Worm (Caenorhabditis elegans) whole organism, L4/young adult: Measurements from ENCODE around the gene F35H10.10.
"Not testable (repeated sequence)": the region's sequence is repeated elsewhere in the genome, so short reads cannot be mapped to it uniquely, and the experiment has no call there.

Experiments
- W03F9.2 ChIP-seq: fragments of 150-350 bp; optimal IDR thresholded peaks from 2 replicates; lab custom pipeline; 2014; ENCODE audit warnings: missing biosample characterization, missing genetic modification characterization
- dao-5 ChIP-seq: sonication (generic microtip); optimal IDR thresholded peaks from 2 replicates; lab custom pipeline; 2016; ENCODE audit warnings: missing genotype, missing genetic modification characterization, moderate library complexity, missing compliant biosample characterization
- him-1 ChIP-seq: sonication (generic microtip); optimal IDR thresholded peaks from 2 replicates; lab custom pipeline; 2016; ENCODE audit warnings: missing genotype, missing genetic modification reagents, missing genetic modification characterization, missing compliant biosample characterization

F35H10.10 gene

DNA sequence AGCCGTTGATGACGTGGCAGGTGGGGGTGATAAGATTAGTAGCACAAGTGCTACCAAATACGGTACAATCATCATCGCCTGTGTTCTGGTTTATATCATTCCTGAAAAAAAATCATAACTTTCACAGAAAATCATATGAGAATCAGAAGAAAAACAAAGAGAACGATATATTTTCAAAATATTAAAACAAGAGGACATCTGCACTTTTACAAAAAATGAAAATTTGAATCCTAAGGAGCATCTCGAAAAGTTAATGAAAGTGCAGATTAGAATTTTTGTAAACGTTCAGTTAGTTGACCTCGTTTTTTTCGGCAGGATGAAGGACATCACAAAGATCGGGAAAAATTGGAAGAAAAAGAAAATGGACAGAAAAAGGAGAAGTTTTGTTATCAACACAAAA, at the start of gene F35H10.10:
Gene F35H10.10, minus strand, starts transcription at position 101 of the 400 bp plus-strand sequence.
- TF ChIP-seq him-1: no peak
- TF ChIP-seq dao-5: no peak
- TF ChIP-seq W03F9.2 (tag; lab: Kevin White, UChicago): no peak

DNA sequence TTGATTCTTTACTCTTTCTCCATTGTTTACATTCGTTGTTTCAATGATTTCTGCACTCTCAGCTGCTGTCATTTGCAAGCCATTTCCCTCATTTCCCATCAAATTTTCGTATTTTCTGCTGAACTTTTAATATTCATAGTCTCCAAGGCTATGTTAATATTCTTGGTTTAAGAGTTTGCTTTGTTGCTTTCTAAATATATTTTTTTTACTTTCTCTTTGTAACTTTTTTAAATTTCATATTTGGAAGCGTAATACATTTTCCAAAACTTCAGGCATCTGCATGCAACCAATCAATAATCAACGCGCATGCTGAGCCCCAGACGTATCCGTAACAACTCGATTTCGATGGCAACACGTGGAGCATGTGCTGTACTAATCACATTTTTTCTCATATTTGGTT, 48.1 kb upstream of the F35H10.10 start, which contains the start of gene sqv-1:
Gene sqv-1, plus strand, starts transcription at position 301 of the 400 bp plus-strand sequence.
- TF ChIP-seq dao-5 (no peak), W03F9.2 (tag; lab: Kevin White, UChicago) (no peak), him-1 (no peak)

DNA sequence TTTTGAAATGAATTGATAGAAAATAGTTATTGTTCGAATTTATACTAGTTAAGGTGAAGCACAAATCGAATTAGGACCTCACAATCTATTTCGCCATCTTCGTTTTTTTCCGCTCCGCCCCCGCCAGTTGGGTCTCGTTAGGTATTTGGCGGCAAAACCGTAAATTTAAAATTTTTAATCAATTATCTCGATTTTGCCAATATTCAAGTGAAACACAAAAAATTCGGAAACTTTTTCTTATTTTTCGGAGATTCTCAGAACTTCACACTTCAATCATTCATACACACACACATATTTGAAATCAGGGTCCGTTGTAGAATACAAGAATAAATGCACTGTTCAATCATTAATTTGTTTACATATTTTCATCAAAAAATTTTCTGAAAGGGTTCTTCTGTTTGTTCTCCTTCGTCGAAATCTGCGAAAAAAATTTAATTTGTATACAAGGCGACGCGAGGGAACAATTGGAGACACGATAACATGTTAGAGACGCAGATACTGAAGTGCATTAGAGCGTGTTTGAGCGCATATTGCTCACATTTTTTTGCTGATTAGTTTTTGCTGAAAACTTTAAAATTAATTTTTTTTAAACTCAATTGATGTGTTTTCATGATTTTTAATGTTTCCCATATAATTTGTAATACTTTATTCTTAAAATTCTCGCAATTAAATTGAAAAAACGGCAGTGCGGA, 47.1 kb upstream of the F35H10.10 start, which contains the start of gene D2096.5:
Gene D2096.5, minus strand, starts transcription at position 51 of the 692 bp plus-strand sequence.
- no peak for TF ChIP-seq dao-5
- TF ChIP-seq him-1: no peak
- TF ChIP-seq W03F9.2 (tag; lab: Kevin White, UChicago): no peak

DNA sequence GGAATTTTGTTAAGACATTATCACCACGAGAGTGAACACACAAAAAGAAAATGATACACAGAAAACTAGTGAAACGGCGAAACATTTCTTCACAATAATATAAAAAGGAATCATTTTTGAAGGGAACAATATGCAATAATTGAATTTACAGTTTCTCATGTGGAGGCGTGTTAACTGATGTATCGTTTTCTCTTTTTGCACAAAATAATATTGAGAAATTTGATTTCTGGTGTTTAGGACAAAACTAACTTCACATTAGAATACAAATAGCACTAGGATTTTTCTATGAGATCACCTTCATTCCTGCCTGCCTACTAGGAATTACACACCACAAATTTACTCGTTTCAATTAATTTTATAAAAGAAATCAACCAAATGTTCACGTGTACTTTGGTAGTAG, 45.7 kb upstream of the F35H10.10 start, which contains the start of gene D2096.13:
Gene D2096.13, minus strand, starts transcription at position 101 of the 400 bp plus-strand sequence.
- TF ChIP-seq him-1 (no peak), dao-5 (no peak), W03F9.2 (tag; lab: Kevin White, UChicago) (no peak)

DNA sequence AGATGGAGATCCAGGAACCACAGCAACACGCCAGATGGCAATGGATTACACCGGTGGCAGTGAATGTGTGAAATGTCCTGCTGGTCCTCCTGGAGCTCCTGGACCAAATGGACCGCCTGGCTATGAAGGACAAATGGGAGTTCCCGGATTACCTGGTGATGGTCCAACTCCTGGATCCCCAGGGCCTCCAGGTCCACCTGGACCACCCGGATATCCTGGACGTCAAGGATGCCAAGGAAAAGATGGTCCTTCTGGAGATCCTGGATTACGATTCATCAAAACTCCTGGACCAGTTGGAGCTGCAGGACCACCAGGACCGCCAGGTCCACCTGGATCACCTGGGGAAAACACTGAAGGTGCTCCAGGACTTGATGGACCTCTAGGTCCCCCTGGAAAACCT, 44.6 kb upstream of the F35H10.10 start:
- TF ChIP-seq dao-5 (no peak), him-1 (no peak), W03F9.2 (tag; lab: Kevin White, UChicago) (no peak)

DNA sequence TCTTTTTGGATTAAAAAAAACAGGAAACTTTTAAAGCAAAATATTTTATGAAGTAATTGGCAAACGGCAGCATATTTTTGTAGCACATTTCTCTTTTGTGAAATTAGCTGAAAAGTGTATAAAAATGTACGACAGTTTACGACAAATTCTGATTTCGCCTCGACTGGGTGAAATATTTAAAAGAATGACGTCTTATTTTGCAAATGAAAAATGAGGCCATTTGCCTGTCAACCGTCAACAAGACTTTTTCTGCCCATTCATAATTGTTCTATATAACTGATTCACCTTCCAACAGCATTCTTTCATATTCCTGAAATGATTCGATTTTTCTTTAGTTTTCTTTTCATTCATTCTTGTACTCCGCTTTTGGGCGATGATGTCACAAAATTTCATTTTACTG, 42.8 kb upstream of the F35H10.10 start, which contains the start of the genes F17E9.2 and col-116:
Gene F17E9.2, plus strand, starts transcription at position 301 of the 400 bp plus-strand sequence.
Gene col-116, plus strand, starts transcription at position 315 of the 400 bp plus-strand sequence.
- TF ChIP-seq dao-5: no peak
- TF ChIP-seq W03F9.2 (tag; lab: Kevin White, UChicago): no peak
- no peak for TF ChIP-seq him-1

DNA sequence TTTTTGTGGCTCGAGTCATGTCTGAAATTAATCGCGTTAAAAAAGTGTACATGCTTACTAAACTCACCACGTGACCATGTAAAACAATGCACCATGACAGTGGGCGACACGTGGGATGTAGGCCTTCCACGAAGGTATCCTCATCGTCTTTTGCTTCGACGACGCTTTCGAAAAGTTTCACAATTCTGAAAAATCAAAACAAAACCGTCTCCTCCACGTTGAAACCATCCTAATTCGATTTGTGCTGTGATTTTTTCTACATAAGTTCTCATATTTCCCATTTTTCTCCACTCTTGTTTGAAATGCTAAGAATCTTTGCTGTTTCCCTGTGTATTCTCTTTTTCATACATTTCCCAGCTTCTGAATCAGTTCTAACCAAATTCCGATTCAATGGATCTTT, 41.8 kb upstream of the F35H10.10 start, which contains the start of gene F17E9.3:
Gene F17E9.3, plus strand, starts transcription at position 301 of the 400 bp plus-strand sequence.
- TF ChIP-seq W03F9.2 (tag; lab: Kevin White, UChicago) (no peak), him-1 (no peak), dao-5 (no peak)

DNA sequence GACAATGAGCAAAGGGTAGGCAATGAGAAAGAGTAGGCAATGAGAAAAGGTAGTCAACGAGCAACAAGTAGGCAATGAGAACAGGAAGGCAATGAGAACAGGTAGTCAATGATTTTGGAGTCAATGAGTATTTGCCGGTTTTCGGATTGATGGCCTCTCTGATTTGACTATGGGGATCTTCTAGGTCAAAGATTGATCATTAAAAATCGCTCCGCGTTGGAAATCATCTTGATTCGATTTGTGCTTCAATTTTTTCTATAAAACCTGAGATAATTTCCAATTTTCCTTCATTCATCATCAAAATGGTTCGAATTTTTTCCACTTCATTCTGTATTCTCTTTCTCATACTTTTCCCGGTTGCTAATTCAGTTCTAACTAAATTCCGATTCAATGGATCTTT, 39.3 kb upstream of the F35H10.10 start, which contains the start of gene F17E9.16:
Gene F17E9.16, plus strand, starts transcription at position 301 of the 400 bp plus-strand sequence.
- TF ChIP-seq him-1; W03F9.2 (tag; lab: Kevin White, UChicago); dao-5: not testable (repeated sequence)

DNA sequence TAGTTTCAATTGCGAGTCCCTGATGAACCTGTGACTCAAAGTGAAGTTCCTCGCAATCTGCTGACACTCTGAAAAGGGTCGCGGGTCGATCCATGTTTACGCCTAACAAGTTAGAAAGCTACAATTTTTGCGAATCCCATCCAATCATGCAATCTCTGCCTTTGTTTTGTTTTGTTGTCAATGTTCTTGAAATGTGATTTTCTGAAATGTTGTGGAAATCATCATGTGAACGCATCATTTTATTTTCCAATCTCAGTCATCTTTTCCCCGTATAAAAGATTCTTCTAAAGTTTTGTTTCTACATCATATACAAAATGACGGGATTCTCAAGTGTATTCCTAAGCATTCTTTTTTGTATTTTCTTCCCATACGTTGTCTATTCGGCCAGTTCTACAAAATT, 35.3 kb upstream of the F35H10.10 start, which contains the start of gene F17E9.4:
Gene F17E9.4, plus strand, starts transcription at position 301 of the 400 bp plus-strand sequence.
- TF ChIP-seq W03F9.2 (tag; lab: Kevin White, UChicago): no peak
- no peak for TF ChIP-seq dao-5
- no peak for TF ChIP-seq him-1

DNA sequence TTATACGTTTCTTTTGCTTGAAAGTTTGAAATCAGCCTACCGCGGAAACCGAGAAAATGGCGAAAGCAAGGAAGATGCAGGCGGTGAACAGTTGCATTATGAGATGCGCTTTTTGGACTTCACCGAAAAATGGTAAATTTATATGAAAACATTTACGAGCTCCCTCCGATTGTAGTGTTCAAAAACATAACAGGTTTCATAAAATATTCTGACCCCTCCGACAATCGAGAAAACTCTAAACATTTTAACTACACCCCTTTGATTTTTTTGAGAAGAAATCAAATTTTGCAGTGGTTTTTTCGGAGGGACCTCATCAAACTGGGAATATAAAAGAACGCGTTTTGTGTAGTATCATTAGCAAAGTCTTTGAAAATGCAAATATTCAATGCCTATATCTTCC, 34.3 kb upstream of the F35H10.10 start, which contains the start of the genes F17E9.18 and F17E9.15:
Gene F17E9.18, minus strand, starts transcription at position 101 of the 400 bp plus-strand sequence.
Gene F17E9.15, plus strand, starts transcription at position 368 of the 400 bp plus-strand sequence.
- no peak for TF ChIP-seq dao-5
- no peak for TF ChIP-seq W03F9.2 (tag; lab: Kevin White, UChicago)
- no peak for TF ChIP-seq him-1

DNA sequence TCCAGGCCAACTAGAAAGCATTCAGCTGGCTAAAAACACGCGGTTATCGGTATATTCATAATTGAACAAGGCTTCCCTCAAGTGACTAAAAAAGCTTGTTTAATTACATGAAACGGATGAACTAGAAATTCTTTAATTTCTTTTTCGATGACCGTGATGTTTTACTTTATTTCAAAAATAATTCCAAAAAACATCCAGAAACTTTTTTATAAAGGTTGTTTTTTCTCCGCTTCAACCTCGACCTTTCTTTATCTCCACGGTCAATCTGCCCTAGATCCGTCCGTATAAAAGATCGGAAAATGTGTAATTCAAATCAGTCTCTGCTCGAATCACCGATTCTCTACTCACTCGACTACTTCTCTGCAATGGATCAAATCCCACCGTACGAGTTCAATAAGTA, 32.8 kb upstream of the F35H10.10 start, which contains the start of gene F17E9.5:
Gene F17E9.5, plus strand, starts transcription at position 301 of the 400 bp plus-strand sequence.
- TF ChIP-seq dao-5: no peak
- TF ChIP-seq him-1: no peak
- no peak for TF ChIP-seq W03F9.2 (tag; lab: Kevin White, UChicago)

DNA sequence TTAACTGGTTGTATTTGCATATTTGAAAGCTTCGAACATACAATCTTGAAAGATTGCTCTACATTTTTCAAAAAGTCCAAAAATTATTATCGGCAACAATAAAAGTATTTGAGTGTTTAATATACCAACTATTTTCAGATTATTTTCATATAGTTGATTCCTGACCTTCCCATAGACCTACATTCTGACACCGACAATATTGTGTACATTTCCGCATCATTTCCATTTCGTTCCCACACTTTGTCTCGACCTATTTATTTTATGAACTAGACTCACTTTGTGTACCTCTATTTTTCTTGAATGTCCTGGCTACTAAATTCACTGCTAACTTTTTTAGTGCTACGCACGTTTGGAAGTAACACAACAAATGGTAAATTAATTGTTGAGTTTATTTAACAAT, 29.6 kb upstream of the F35H10.10 start, which contains the start of gene lgc-5:
Gene lgc-5, plus strand, starts transcription at position 301 of the 400 bp plus-strand sequence.
- TF ChIP-seq W03F9.2 (tag; lab: Kevin White, UChicago): no peak
- no peak for TF ChIP-seq him-1
- no peak for TF ChIP-seq dao-5

DNA sequence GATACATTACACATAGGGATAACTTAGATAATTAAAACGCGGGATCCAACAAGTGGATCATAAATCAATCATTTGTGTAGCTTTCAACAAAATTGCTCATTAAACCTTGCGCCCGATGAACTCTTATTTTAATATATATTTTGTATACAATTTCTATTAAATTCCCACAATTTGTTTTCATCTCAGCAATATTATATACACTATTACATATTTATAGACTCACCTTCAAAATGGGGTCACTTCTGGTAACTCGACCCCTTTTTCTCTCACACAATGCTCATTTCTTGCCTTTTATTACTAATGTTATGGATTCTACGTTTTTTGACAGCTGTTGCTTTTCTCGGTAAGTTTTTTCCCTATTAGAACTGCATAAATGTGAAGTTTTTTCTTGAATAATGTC, 26.9 kb upstream of the F35H10.10 start, which contains the start of gene lgc-6:
Gene lgc-6, plus strand, starts transcription at position 301 of the 400 bp plus-strand sequence.
- TF ChIP-seq him-1: no peak
- TF ChIP-seq dao-5: no peak
- no peak for TF ChIP-seq W03F9.2 (tag; lab: Kevin White, UChicago)

DNA sequence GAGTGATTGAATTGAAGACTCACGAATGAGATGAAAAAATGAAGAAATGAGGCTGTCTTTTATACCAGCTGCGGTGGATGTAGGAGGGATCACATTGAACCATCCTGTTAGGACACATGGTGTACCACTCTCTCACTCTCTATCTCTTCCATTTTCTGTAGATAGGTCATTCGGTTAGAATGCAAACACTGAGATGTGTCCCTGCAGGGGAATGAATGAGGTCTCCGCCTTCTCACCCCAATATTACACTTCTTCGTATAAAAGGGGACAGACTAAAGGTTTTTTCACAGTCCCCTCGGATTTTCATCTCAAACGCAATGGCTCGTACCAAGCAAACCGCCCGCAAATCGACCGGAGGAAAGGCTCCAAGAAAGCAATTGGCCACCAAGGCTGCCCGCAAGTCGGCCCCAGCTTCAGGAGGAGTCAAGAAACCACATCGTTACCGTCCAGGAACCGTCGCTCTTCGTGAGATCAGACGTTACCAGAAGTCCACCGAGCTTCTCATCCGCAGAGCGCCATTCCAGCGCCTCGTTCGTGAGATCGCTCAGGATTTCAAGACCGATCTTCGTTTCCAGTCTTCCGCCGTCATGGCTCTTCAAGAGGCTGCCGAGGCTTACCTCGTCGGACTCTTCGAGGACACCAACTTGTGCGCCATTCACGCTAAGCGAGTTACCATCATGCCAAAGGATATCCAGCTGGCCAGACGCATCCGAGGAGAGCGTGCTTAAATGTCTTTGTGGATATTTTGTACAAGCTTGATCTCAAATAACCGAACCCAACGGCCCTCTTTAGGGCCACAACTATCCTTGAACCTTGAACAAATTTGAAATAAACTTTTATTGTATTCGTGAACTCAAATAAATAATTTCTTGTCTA, 21.5 kb upstream of the F35H10.10 start, which contains the start of gene his-32:
Gene his-32, plus strand, starts transcription at position 318 of the 876 bp plus-strand sequence.
- TF ChIP-seq W03F9.2 (tag; lab: Kevin White, UChicago): no peak
- TF ChIP-seq him-1: no peak
